Worm (Caenorhabditis elegans): ENCODE data around the gene C23G10.11.

- TF ChIP-seq unc-62 (GFP tag; optimal IDR thresholded peaks at IDR 0.05): no peak
- no peak for TF ChIP-seq ceh-82 (tag; optimal IDR thresholded peaks at IDR 0.05)
- no peak for TF ChIP-seq ZK546.5 (tag; optimal IDR thresholded peaks at IDR 0.05)
- no peak for TF ChIP-seq fkh-10 (GFP tag; optimal IDR thresholded peaks at IDR 0.05)
- TF ChIP-seq nhr-28 (tag; optimal IDR thresholded peaks at IDR 0.05): no peak
- TF ChIP-seq nhr-76 (tag; optimal IDR thresholded peaks at IDR 0.05): no peak
Measured at ce11 chrIII:6173020-6173597, 42.3 kb downstream of the C23G10.11 start, which contains the start of the genes abcf-3 and F42A10.5.
